Worm (Caenorhabditis elegans) whole organism, mixed stage, embryonic: ENCODE results near the gene trx-3.

Experiments
- elt-1 ChIP-seq: sonication (generic microtip); optimal IDR thresholded peaks from 2 replicates; lab custom pipeline; 2017; ENCODE audit warnings: missing genetic modification characterization, mild to moderate bottlenecking, missing compliant biosample characterization, antibody characterized with exemption, moderate library complexity, borderline replicate concordance; ENCODE audit not compliant: insufficient read depth
- hlh-1 ChIP-seq: fragments of 150-350 bp; optimal IDR thresholded peaks from 2 replicates; lab custom pipeline; 2014; ENCODE audit warnings: missing biosample characterization, missing genetic modification reagents, missing genetic modification characterization
- mab-5 ChIP-seq: fragments of 150-350 bp; optimal IDR thresholded peaks from 2 replicates; lab custom pipeline; 2014; ENCODE audit warnings: missing biosample characterization, missing genetic modification characterization
- mep-1 ChIP-seq: fragments of 150-350 bp; optimal IDR thresholded peaks from 2 replicates; lab custom pipeline; 2017; ENCODE audit warnings: missing biosample characterization, missing genetic modification reagents, missing genetic modification characterization, inconsistent platforms
- nhr-2 ChIP-seq: fragments of 150-350 bp; optimal IDR thresholded peaks from 2 replicates; lab custom pipeline; 2014; ENCODE audit warnings: missing biosample characterization, missing genetic modification characterization
- nhr-237 ChIP-seq: fragments of 150-350 bp; optimal IDR thresholded peaks from 2 replicates; lab custom pipeline; 2014; ENCODE audit warnings: missing biosample characterization, missing genetic modification characterization
- nhr-28 ChIP-seq: fragments of 150-350 bp; optimal IDR thresholded peaks from 2 replicates; lab custom pipeline; 2014; ENCODE audit warnings: missing biosample characterization, missing genetic modification characterization
- snpc-4 ChIP-seq: fragments of 150-350 bp; optimal IDR thresholded peaks from 2 replicates; lab custom pipeline; 2014; ENCODE audit warnings: missing biosample characterization, missing genetic modification characterization
- tbx-8 ChIP-seq: fragments of 200-800 bp; sonication (Bioruptor generic); optimal IDR thresholded peaks from 2 replicates; lab custom pipeline; 2018; ENCODE audit warnings: mild to moderate bottlenecking, missing genetic modification characterization, moderate library complexity, missing compliant biosample characterization
- ztf-11 ChIP-seq: fragments of 150-350 bp; optimal IDR thresholded peaks from 2 replicates; lab custom pipeline; 2014; ENCODE audit warnings: missing biosample characterization, missing genetic modification characterization

DNA sequence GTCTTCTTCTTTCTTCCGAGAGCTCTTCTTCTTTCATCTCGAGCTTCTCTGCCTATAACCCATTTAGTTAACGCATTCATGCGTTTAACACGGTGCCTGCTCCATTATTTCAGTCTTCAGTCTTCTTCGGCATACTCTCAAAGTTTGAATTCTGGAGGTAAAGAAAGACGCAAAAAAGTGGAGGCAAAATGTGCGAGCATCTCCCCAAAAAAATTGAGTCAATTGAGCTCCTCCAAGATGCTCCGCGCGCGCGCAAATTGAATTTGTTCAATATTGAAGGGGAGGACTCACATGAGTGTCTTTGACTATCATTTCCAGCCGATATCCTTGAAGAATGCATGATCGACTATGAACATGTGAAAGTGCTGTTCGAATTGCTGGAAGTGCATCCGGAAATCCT, 18.2 kb downstream of the trx-3 start:
- TF ChIP-seq hlh-1 (no peak), elt-1 (tag; lab: Kevin White, UChicago) (no peak), snpc-4 (tag; lab: Kevin White, UChicago) (no peak), tbx-8 (GFP tag; lab: Kevin White, UChicago) (no peak), nhr-2 (tag; lab: Kevin White, UChicago) (no peak), mab-5 (tag; lab: Kevin White, UChicago) (no peak), nhr-237 (tag; lab: Kevin White, UChicago) (no peak), mep-1 (tag; lab: Kevin White, UChicago) (no peak), nhr-28 (no peak), ztf-11 (no peak)
